Fruit fly (Drosophila melanogaster) whole organism: Measurements from ENCODE around the gene CG14086.

Source experiments
- CG8478 ChIP-seq: fragments of >200 bp; optimal IDR thresholded peaks from 2 replicates; lab custom pipeline; 2018; ENCODE audit warnings: inconsistent platforms
- Dll ChIP-seq: fragments of >200 bp; optimal IDR thresholded peaks from 2 replicates; lab custom pipeline; 2017
- EcR ChIP-seq, 2 experiments: fragments of >200 bp; optimal IDR thresholded peaks; 2 replicates each; lab custom pipeline; 2017; ENCODE audit warnings: missing biosample characterization in 2 of 2, missing genetic modification characterization in 2 of 2, missing genetic modification reagents in 2 of 2
- pan ChIP-seq: fragments of >200 bp; optimal IDR thresholded peaks from 2 replicates; lab custom pipeline; 2017
- psq ChIP-seq: fragments of >200 bp; optimal IDR thresholded peaks from 2 replicates; lab custom pipeline; 2017
- usp ChIP-seq: fragments of >200 bp; optimal IDR thresholded peaks from 2 replicates; lab custom pipeline; 2017; ENCODE audit warnings: missing biosample characterization, missing genetic modification characterization, mixed read lengths

The CG14086 gene

DNA sequence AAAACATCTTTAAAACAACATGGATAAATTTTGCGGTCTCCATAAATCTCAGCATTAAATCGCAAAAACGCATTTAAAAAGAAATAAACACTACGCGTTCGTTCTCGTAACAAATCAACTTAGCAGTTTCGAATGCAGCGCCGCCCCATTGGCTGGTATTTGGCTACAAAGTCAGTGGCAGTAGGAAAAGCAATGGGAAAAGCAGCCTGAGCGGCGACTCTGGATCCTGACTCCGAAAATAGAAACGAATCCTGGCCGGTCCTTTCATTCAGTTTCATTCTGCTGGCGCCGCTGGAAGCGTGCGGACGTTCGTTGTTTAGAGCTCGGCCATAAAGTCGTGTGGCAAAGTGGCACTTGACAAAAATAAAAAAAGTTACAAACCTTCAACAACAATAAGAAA, at the start of gene CG14086:
Gene CG14086 (plus strand): TSS at position 301 of the 400 bp plus-strand sequence.
- TF ChIP-seq usp (GFP tag; lab: Kevin White, UChicago) (no peak), pan (no peak), Dll (lab: Kevin White, UChicago) (no peak), psq (lab: Kevin White, UChicago) (no peak), EcR (GFP tag; optimal IDR thresholded peaks at IDR 0.05; lab: Kevin White, UChicago) (no peak), CG8478 (no peak)

DNA sequence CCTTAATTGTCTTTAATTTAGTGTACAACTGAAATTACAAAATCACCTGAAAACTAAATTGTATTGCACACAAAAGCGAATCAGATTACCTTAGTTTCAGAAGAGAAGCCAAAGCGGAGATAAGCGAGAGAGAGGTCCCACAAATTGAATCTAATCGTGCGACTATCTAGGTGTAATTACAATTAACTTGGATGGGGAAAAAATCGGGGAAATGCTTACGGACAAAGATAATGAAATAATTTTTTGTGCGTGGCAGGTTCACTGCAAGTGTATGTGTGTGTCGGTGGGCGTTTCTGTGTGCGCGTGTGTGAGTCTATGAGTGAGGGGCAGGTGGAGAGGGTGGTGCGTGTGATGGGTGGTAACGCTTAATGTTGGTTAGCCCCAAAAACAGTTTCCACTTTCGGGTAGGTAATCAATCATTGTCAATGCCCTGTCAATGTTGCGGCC, 47.2 kb upstream of the CG14086 start:
- no peak for TF ChIP-seq usp (GFP tag; lab: Kevin White, UChicago)
- TF ChIP-seq Dll (lab: Kevin White, UChicago), result no peak
- no peak for TF ChIP-seq pan
- no peak for TF ChIP-seq CG8478
- TF ChIP-seq psq (lab: Kevin White, UChicago), result no peak
- no peak for TF ChIP-seq EcR (GFP tag; optimal IDR thresholded peaks at IDR 0.05; lab: Kevin White, UChicago)

DNA sequence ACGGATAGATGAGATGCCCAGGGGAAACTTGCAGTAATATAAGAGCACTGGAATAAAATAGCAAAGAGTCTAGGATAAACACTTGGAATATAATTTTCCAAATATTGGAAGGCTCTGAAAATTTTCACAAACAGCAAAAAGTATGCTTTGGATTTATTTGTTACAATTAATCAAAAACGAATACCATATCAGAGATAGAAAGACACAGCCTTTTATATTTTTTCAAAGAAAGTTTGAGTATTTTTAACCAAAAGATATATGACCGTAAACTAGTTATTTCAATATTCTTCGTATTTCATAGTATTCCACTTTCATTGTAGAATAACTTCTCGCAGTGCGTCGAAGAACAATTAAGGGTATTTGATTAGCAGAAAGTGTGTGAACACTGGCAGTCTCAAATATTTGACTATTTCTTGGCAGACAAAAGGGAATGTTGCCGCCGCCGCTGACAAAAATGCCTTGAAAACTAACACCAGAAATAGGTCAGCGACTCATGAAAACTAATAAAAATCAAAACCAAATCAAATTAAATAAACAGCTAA, 46.7 kb upstream of the CG14086 start:
- TF ChIP-seq CG8478, result no peak
- TF ChIP-seq pan, result no peak
- TF ChIP-seq usp (GFP tag; lab: Kevin White, UChicago), result no peak
- TF ChIP-seq psq (lab: Kevin White, UChicago), result no peak
- TF ChIP-seq Dll (lab: Kevin White, UChicago), result no peak
- no peak for TF ChIP-seq EcR (GFP tag; optimal IDR thresholded peaks at IDR 0.05; lab: Kevin White, UChicago)

DNA sequence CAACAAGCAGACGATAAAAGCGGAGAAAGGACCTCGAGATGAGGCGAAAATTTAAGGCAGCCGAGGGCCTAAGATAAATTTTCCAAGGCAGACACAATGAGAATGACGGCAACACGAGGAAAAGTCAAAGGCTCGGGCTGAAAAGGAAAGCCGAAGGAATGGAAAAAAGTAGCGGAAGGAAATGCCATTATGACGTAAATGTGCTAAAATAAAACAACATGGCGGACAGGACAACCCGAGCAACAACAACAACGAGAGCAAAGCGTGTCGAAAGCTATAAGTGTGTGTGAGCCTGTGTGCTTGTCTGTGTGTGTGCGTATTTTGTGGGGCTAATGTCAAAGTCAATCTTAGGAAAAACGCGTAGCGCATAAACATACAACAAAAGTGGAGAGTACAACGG, 46.1 kb upstream of the CG14086 start:
- TF ChIP-seq usp (GFP tag; lab: Kevin White, UChicago), result no peak
- no peak for TF ChIP-seq CG8478
- no peak for TF ChIP-seq pan
- TF ChIP-seq EcR (GFP tag; optimal IDR thresholded peaks at IDR 0.05; lab: Kevin White, UChicago), result no peak
- no peak for TF ChIP-seq Dll (lab: Kevin White, UChicago)
- TF ChIP-seq psq (lab: Kevin White, UChicago), result no peak

DNA sequence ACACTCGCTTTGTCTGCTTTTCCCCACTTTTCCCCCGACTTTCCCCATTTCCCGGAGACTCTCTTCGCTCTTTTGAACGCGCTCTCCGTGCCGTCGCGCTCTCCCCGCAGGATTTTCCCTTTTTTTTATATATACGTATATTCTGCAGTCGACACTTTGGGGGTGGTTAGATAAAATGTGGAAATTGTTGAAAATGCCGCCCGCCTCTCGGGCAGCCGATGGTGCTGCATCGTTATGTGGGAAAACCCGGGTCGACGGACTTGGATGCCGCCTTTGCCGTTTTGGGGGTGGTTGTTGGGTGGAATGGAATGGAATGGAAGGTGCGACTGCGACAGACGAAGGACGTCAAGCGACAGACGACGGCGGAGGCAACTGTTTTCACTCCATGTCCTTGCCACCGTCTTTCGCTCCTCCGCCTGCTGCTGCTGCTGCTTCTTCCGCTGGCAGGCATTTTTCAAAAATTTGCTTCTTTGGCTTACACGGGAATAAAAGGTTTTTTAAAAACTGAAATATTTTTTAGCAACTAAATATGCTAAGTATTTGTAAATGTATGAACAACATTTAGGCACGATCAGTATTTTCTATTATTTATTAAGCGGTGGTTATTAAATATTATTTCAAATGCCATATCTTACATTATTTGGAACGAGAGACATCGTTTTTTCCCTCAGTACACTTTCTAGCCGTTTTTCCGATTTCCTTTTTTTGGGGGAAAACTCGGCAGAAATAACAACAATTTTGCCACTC, 44.6 kb upstream of the CG14086 start:
- TF ChIP-seq EcR (GFP tag; optimal IDR thresholded peaks at IDR 0.05; lab: Kevin White, UChicago) (no peak), usp (GFP tag; lab: Kevin White, UChicago) (no peak), Dll (lab: Kevin White, UChicago) (no peak), CG8478 (no peak), pan (no peak), psq (lab: Kevin White, UChicago) (no peak)

- TF ChIP-seq CG8478 (no peak), psq (lab: Kevin White, UChicago) (no peak)
Measured at dm6 chr3L:19231608-19232007, 44.0 kb upstream of the CG14086 start.

dm6 chr3L:19233798-19234781, 41.5 kb upstream of the CG14086 start:
- TF ChIP-seq usp (GFP tag; lab: Kevin White, UChicago) (no peak), EcR (GFP tag; optimal IDR thresholded peaks at IDR 0.05; lab: Kevin White, UChicago) (no peak), pan (no peak), CG8478 (no peak)

- no peak for TF ChIP-seq EcR (GFP tag; optimal IDR thresholded peaks at IDR 0.05; lab: Kevin White, UChicago)
- no peak for TF ChIP-seq pan
- no peak for TF ChIP-seq usp (GFP tag; lab: Kevin White, UChicago)
- TF ChIP-seq Dll (lab: Kevin White, UChicago), result no peak
- no peak for TF ChIP-seq CG8478
- no peak for TF ChIP-seq psq (lab: Kevin White, UChicago)
Measured at dm6 chr3L:19234922-19235702, 40.5 kb upstream of the CG14086 start, which contains the start of gene fz2. Gene fz2 (minus strand): TSS chr3L:19235373.

DNA sequence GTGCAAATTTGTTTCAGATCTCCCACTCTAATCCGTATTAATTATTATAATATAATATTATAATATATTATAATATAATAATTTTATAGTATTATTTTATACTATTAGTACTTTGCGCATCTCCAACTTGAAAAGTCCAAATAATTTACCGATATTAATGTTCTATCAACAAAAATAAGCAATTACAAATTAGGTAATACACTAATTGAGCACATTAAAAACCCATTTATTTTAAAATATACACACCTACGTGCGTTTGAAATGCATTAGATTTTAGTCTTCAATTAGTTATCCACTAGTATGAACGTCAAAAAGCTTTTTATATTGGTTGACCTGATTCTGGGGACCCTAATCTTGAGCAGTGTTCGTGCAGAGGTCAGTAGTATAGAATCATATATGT, 39.5 kb upstream of the CG14086 start, which contains the start of gene CG33647:
Gene CG33647 (plus strand): TSS at position 301 of the 400 bp plus-strand sequence.
- TF ChIP-seq EcR (GFP tag; optimal IDR thresholded peaks at IDR 0.05; lab: Kevin White, UChicago), result no peak
- no peak for TF ChIP-seq Dll (lab: Kevin White, UChicago)
- TF ChIP-seq pan, result no peak
- no peak for TF ChIP-seq usp (GFP tag; lab: Kevin White, UChicago)
- no peak for TF ChIP-seq CG8478
- no peak for TF ChIP-seq psq (lab: Kevin White, UChicago)

DNA sequence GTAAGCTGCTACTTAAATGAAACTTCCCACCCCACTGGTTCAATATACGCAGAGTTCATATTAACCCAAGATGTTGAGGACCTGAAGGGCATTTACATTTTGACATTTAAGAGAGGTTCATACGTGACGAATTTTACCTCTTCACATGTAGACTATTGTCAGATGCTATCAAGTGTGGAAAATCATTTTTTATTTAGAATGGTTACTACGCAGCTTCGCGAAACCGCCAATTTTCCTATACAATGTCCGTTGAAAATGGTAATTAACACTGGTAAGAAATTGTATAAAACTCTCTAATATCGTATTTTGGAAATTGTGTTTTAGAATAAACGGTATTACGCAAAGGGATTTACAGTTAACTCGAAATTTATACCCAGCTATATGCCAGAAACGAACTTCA, 39.0 kb upstream of the CG14086 start:
- TF ChIP-seq Dll (lab: Kevin White, UChicago) (no peak), EcR (GFP tag; optimal IDR thresholded peaks at IDR 0.05; lab: Kevin White, UChicago) (no peak), usp (GFP tag; lab: Kevin White, UChicago) (no peak), CG8478 (no peak)

DNA sequence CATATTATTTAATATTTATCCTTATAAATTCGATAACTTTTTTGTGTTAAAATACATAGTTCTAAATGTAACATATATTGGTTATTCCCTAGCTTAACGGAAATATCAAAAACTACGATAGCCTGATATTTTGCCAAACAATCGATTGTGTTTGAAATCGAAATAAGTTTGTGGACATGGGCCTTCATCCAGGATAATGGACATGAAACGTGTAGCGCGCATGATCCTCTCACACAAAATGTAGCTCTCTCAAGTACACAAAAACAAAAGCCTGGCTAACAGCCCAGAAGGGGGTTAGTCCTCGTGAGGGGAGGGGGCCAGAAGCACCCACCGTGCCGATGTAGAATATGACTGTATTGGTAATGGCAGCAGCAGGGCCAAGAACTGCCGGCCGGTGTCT, 37.8 kb upstream of the CG14086 start:
- TF ChIP-seq pan, result no peak
- TF ChIP-seq EcR (GFP tag; optimal IDR thresholded peaks at IDR 0.05; lab: Kevin White, UChicago), result no peak
- no peak for TF ChIP-seq psq (lab: Kevin White, UChicago)
- TF ChIP-seq CG8478, result no peak
- TF ChIP-seq usp (GFP tag; lab: Kevin White, UChicago), result no peak
- no peak for TF ChIP-seq Dll (lab: Kevin White, UChicago)
